Worm (Caenorhabditis elegans) whole organism, L4/young adult: ENCODE results near the gene F42A8.1.

Experiments used
- W03F9.2 ChIP-seq: fragments of 150-350 bp; optimal IDR thresholded peaks from 2 replicates; lab custom pipeline; 2014; ENCODE audit warnings: missing biosample characterization, missing genetic modification characterization
- dao-5 ChIP-seq: sonication (generic microtip); optimal IDR thresholded peaks from 2 replicates; lab custom pipeline; 2016; ENCODE audit warnings: missing genotype, missing genetic modification characterization, moderate library complexity, missing compliant biosample characterization
- him-1 ChIP-seq: sonication (generic microtip); optimal IDR thresholded peaks from 2 replicates; lab custom pipeline; 2016; ENCODE audit warnings: missing genotype, missing genetic modification reagents, missing genetic modification characterization, missing compliant biosample characterization

ce11 chrII:9325555-9325954 lies 20.8 kb downstream of the F42A8.1 start:
- no peak for TF ChIP-seq dao-5 (tag; lab: Kevin White, UChicago)
- TF ChIP-seq W03F9.2 = no peak
- TF ChIP-seq him-1 = no peak
